Worm (Caenorhabditis elegans): Measurements from ENCODE around the gene C28A5.6.

The C28A5.6 gene

ce11 chrIII:4449893-4450579 is 20.7 kb upstream of the C28A5.6 start, which contains the start of gene ceh-43:
Gene ceh-43 (minus strand): TSS chrIII:4449943.
- TF ChIP-seq F57A8.1 (GFP tag; optimal IDR thresholded peaks at IDR 0.05), result no peak
- TF ChIP-seq snpc-1.3 (tag; optimal IDR thresholded peaks at IDR 0.05; ENCODE audit: insufficient read depth), result no peak
- TF ChIP-seq cebp-1 (GFP tag; IDR thresholded peaks at IDR 0.05), result no peak
- peak; percentile 19 for TF ChIP-seq cebp-1 (tag; optimal IDR thresholded peaks at IDR 0.05)
- no peak for TF ChIP-seq F22D6.2 (tag; optimal IDR thresholded peaks at IDR 0.05)
- peak; percentile 51 for TF ChIP-seq ceh-100 (GFP tag; IDR thresholded peaks at IDR 0.05)
- TF ChIP-seq D2030.7 (GFP tag; IDR thresholded peaks at IDR 0.05), result peak; percentile 60; the same call in 1 of the 2 replicates
- no peak for TF ChIP-seq Y53F4B.3 (GFP tag; IDR thresholded peaks at IDR 0.05)
- TF ChIP-seq F57C9.4 (tag; optimal IDR thresholded peaks at IDR 0.05), result no peak
- TF ChIP-seq tbp1 (GFP tag; optimal IDR thresholded peaks at IDR 0.05), result peak; percentile 92
- 0 out of 2 replicates have a peak, but pooled peaks have one; percentile 29 for TF ChIP-seq bed-1 (GFP tag; IDR thresholded peaks at IDR 0.05)
- no peak for TF ChIP-seq nhr-120 (GFP tag; IDR thresholded peaks at IDR 0.05)
- TF ChIP-seq K12H6.12 (tag; optimal IDR thresholded peaks at IDR 0.05), result no peak
- TF ChIP-seq rec-8 (tag; optimal IDR thresholded peaks at IDR 0.05), result peak in 1 of 2 experiments; percentile 11
- TF ChIP-seq Y95B8A.8 (GFP tag; IDR thresholded peaks at IDR 0.05), result no peak
- no peak for TF ChIP-seq zim-3 (tag; optimal IDR thresholded peaks at IDR 0.05)
- TF ChIP-seq F55B11.4 (tag; optimal IDR thresholded peaks at IDR 0.05; ENCODE audit: borderline replicate concordance, insufficient read depth), result no peak
- TF ChIP-seq snpc-1.1 (tag; optimal IDR thresholded peaks at IDR 0.05; ENCODE audit: insufficient read depth), result no peak
- TF ChIP-seq C06A6.2 (GFP tag; conservative IDR thresholded peaks at IDR 0.05), result no peak
- TF ChIP-seq egl-18 (GFP tag; IDR thresholded peaks at IDR 0.05), result no peak
- TF ChIP-seq ztf-18 (tag; optimal IDR thresholded peaks at IDR 0.05), result peak; percentile 36
- peak; percentile 78 for TF ChIP-seq lin-26 (GFP tag; IDR thresholded peaks at IDR 0.05)
- TF ChIP-seq lsl-1 (GFP tag; optimal IDR thresholded peaks at IDR 0.05), result peak; percentile 33
- TF ChIP-seq madf-8 (GFP tag; conservative IDR thresholded peaks at IDR 0.05), result no peak
- TF ChIP-seq lin-54 (GFP tag; optimal IDR thresholded peaks at IDR 0.05), result peak; percentile 15
- no peak for TF ChIP-seq hsf-1 (GFP tag; IDR thresholded peaks at IDR 0.05)
- TF ChIP-seq ztf-6 (GFP tag; IDR thresholded peaks at IDR 0.05), result no peak
- TF ChIP-seq lsy-27 (tag; optimal IDR thresholded peaks at IDR 0.05; ENCODE audit: borderline replicate concordance, insufficient read depth), result no peak
- TF ChIP-seq ceh-40 (GFP tag; IDR thresholded peaks at IDR 0.05), result no peak
- TF ChIP-seq madf-6 (GFP tag; IDR thresholded peaks at IDR 0.05), result peak; percentile 64; the same call in 1 of the 2 replicates
- no peak for TF ChIP-seq tlf-1 (GFP tag; optimal IDR thresholded peaks at IDR 0.05)
- TF ChIP-seq nfya-1 (tag; optimal IDR thresholded peaks at IDR 0.05; ENCODE audit: borderline replicate concordance, insufficient read depth), result no peak
- TF ChIP-seq akir-1 (GFP tag; optimal IDR thresholded peaks at IDR 0.05), result no peak
- TF ChIP-seq let-607 (tag; optimal IDR thresholded peaks at IDR 0.05), result no peak
- TF ChIP-seq cebp-2 (GFP tag; IDR thresholded peaks at IDR 0.05), result no peak
- no peak for TF ChIP-seq ccch-3 (GFP tag; optimal IDR thresholded peaks at IDR 0.05)
- 0 out of 2 replicates have a peak, but pooled peaks have one; percentile 24 for TF ChIP-seq lir-1 (GFP tag; conservative IDR thresholded peaks at IDR 0.05)
- peak; percentile 45 for TF ChIP-seq F33H1.4 (GFP tag; IDR thresholded peaks at IDR 0.05)
- no peak for TF ChIP-seq attf-5 (GFP tag; optimal IDR thresholded peaks at IDR 0.05)
- peak; percentile 13 for TF ChIP-seq ceh-27 (GFP tag; optimal IDR thresholded peaks at IDR 0.05)
- no peak for TF ChIP-seq F39B2.1 (GFP tag; IDR thresholded peaks at IDR 0.05)
- peak; percentile 38 for TF ChIP-seq snpc-3.4 (tag; optimal IDR thresholded peaks at IDR 0.05)
- TF ChIP-seq nfyb-1 (GFP tag; IDR thresholded peaks at IDR 0.05), result 0 out of 2 replicates have a peak, but pooled peaks have one; percentile 32
- peak; percentile 53 for TF ChIP-seq hmg-1.2 (GFP tag; IDR thresholded peaks at IDR 0.05)
- no peak for TF ChIP-seq repo-1 (tag; optimal IDR thresholded peaks at IDR 0.05)
- TF ChIP-seq pbrm-1 (GFP tag; IDR thresholded peaks at IDR 0.05), result peak; percentile 60
